Fruit fly (Drosophila melanogaster) whole organism, pupa: Measurements from ENCODE around the gene nau.

Experiments
- CG10348 ChIP-seq: fragments of 200-800 bp; sonication (Bioruptor generic); IDR thresholded peaks from 2 replicates; pipeline ENCODE4 v1.3.6; 2022; ENCODE audit warnings: missing biosample characterization, missing genetic modification characterization
- CG14655 ChIP-seq: fragments of 200-800 bp; sonication (Bioruptor generic); optimal IDR thresholded peaks from 3 replicates; lab custom pipeline; 2017; ENCODE audit warnings: mild to moderate bottlenecking, missing biosample characterization, missing genetic modification reagents, missing genetic modification characterization
- CG15710 ChIP-seq: fragments of 200-800 bp; sonication (Bioruptor generic); optimal IDR thresholded peaks from 2 replicates; lab custom pipeline; 2018; ENCODE audit warnings: missing biosample characterization, mild to moderate bottlenecking, missing genetic modification characterization, moderate library complexity
- CG17806 ChIP-seq: fragments of 200-800 bp; sonication (Bioruptor generic); optimal IDR thresholded peaks from 2 replicates; lab custom pipeline; 2018; ENCODE audit warnings: missing biosample characterization, mild to moderate bottlenecking, missing genetic modification characterization, moderate library complexity
- CG32121 ChIP-seq: fragments of 200-800 bp; sonication (Bioruptor generic); IDR thresholded peaks from 2 replicates; pipeline ENCODE4 v1.3.6; 2022; ENCODE audit warnings: missing biosample characterization, missing genetic modification characterization
- CG34367 ChIP-seq: fragments of 200-800 bp; sonication (Bioruptor generic); optimal IDR thresholded peaks from 2 replicates; lab custom pipeline; 2018; ENCODE audit warnings: missing biosample characterization, mild to moderate bottlenecking, missing genetic modification characterization
- CG4496 ChIP-seq: fragments of 200-800 bp; sonication (Bioruptor generic); IDR thresholded peaks from 3 replicates; pipeline ENCODE4 v1.3.6; 2022; ENCODE audit warnings: missing biosample characterization, missing genetic modification characterization
- EcR ChIP-seq: fragments of 200-800 bp; sonication (Bioruptor generic); optimal IDR thresholded peaks from 3 replicates; lab custom pipeline; 2019; ENCODE audit warnings: missing biosample characterization, missing genetic modification characterization, mild to moderate bottlenecking, moderate library complexity, missing genetic modification reagents
- Ets98B ChIP-seq: fragments of 200-800 bp; sonication (Bioruptor generic); IDR thresholded peaks from 2 replicates; pipeline ENCODE4 v1.3.6; 2022; ENCODE audit warnings: missing biosample characterization, missing genetic modification characterization
- Pif1A ChIP-seq: fragments of 200-800 bp; sonication (Bioruptor generic); optimal IDR thresholded peaks from 3 replicates; lab custom pipeline; 2016; ENCODE audit warnings: missing biosample characterization, missing genetic modification characterization
- Pif1B ChIP-seq: fragments of 200-800 bp; sonication (Bioruptor generic); optimal IDR thresholded peaks from 3 replicates; lab custom pipeline; 2016; ENCODE audit warnings: missing biosample characterization, missing genetic modification characterization
- Snoo ChIP-seq: fragments of 200-800 bp; sonication (Bioruptor generic); optimal IDR thresholded peaks from 3 replicates; lab custom pipeline; 2017; ENCODE audit warnings: missing biosample characterization, mild to moderate bottlenecking, missing genetic modification characterization, inconsistent platforms
- gl ChIP-seq: fragments of 200-800 bp; sonication (Bioruptor generic); optimal IDR thresholded peaks from 2 replicates; lab custom pipeline; 2018; ENCODE audit warnings: missing biosample characterization, mild to moderate bottlenecking, missing genetic modification characterization
- rn ChIP-seq: fragments of 200-800 bp; sonication (Bioruptor generic); IDR thresholded peaks from 2 replicates; pipeline ENCODE4 v1.3.6; 2022; ENCODE audit warnings: missing biosample characterization, missing genetic modification characterization

DNA sequence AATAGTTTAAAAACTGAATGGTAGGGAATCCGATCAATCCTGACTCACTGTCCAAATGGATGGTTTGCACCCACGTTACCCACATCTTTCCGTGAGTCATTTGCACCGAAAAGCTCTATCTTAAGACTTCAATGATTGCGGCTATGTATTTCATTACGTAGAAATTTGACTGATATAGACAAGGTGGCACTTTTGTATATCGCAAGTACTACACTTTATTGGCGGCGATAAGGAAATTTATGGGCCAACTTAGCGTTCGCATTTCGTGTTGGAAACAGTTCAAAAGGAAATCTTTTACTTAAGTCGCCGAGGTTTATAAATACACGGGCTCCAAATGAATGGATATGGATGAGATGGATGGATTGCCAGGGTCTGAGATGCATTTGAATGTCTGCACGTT lies 3.3 kb downstream of the nau start:
- TF ChIP-seq Ets98B (no peak), CG17806 (tag; lab: Kevin White, UChicago) (no peak), EcR (GFP tag; lab: Kevin White, UChicago) (no peak), CG10348 (no peak), Snoo (tag; lab: Kevin White, UChicago) (no peak), CG4496 (GFP tag; lab: Robert Waterston, UW) (no peak), rn (GFP tag; lab: Robert Waterston, UW) (no peak), CG14655 (GFP tag; lab: Kevin White, UChicago) (no peak), Pif1A (GFP tag; lab: Kevin White, UChicago) (no peak), CG34367 (no peak), gl (tag; lab: Kevin White, UChicago) (no peak), CG32121 (GFP tag; lab: Robert Waterston, UW) (no peak), CG15710 (tag; lab: Kevin White, UChicago) (no peak), Pif1B (GFP tag; lab: Kevin White, UChicago) (no peak)
